Fruit fly (Drosophila melanogaster) whole organism, pupa: Measurements from ENCODE around the gene Vha68-1.
A peak's percentile ranks its signal among the peaks of the same experiment; 100 is the strongest.

Experiments
- CG10348 ChIP-seq: fragments of 200-800 bp; sonication (Bioruptor generic); IDR thresholded peaks from 2 replicates; pipeline ENCODE4 v1.3.6; 2022; ENCODE audit warnings: missing biosample characterization, missing genetic modification characterization
- CG12605 ChIP-seq: fragments of 200-800 bp; sonication (Bioruptor generic); IDR thresholded peaks from 2 replicates; pipeline ENCODE4 v1.3.6; 2022; ENCODE audit warnings: missing biosample characterization, missing genetic modification characterization
- CG13204 ChIP-seq: fragments of 200-800 bp; sonication (Bioruptor generic); optimal IDR thresholded peaks from 2 replicates; lab custom pipeline; 2018; ENCODE audit warnings: missing biosample characterization, mild to moderate bottlenecking, missing genetic modification characterization, moderate library complexity
- CG14655 ChIP-seq: fragments of 200-800 bp; sonication (Bioruptor generic); optimal IDR thresholded peaks from 3 replicates; lab custom pipeline; 2017; ENCODE audit warnings: mild to moderate bottlenecking, missing biosample characterization, missing genetic modification reagents, missing genetic modification characterization
- CG15710 ChIP-seq: fragments of 200-800 bp; sonication (Bioruptor generic); optimal IDR thresholded peaks from 2 replicates; lab custom pipeline; 2018; ENCODE audit warnings: missing biosample characterization, mild to moderate bottlenecking, missing genetic modification characterization, moderate library complexity
- CG17806 ChIP-seq: fragments of 200-800 bp; sonication (Bioruptor generic); optimal IDR thresholded peaks from 2 replicates; lab custom pipeline; 2018; ENCODE audit warnings: missing biosample characterization, mild to moderate bottlenecking, missing genetic modification characterization, moderate library complexity
- CG32121 ChIP-seq: fragments of 200-800 bp; sonication (Bioruptor generic); IDR thresholded peaks from 2 replicates; pipeline ENCODE4 v1.3.6; 2022; ENCODE audit warnings: missing biosample characterization, missing genetic modification characterization
- CG34367 ChIP-seq: fragments of 200-800 bp; sonication (Bioruptor generic); optimal IDR thresholded peaks from 2 replicates; lab custom pipeline; 2018; ENCODE audit warnings: missing biosample characterization, mild to moderate bottlenecking, missing genetic modification characterization
- CG4496 ChIP-seq: fragments of 200-800 bp; sonication (Bioruptor generic); IDR thresholded peaks from 3 replicates; pipeline ENCODE4 v1.3.6; 2022; ENCODE audit warnings: missing biosample characterization, missing genetic modification characterization
- CG8159 ChIP-seq: fragments of 200-800 bp; sonication (Bioruptor generic); optimal IDR thresholded peaks from 3 replicates; lab custom pipeline; 2018; ENCODE audit warnings: missing biosample characterization, mild to moderate bottlenecking, missing genetic modification characterization, moderate library complexity
- CG8301 ChIP-seq: fragments of 200-800 bp; sonication (Bioruptor generic); optimal IDR thresholded peaks from 2 replicates; lab custom pipeline; 2018; ENCODE audit warnings: missing biosample characterization, mild to moderate bottlenecking, missing genetic modification characterization
- CG9948 ChIP-seq: fragments of 200-800 bp; sonication (Bioruptor generic); optimal IDR thresholded peaks from 2 replicates; lab custom pipeline; 2018; ENCODE audit warnings: missing biosample characterization, mild to moderate bottlenecking, missing genetic modification characterization, moderate library complexity
- D1 ChIP-seq: fragments of 200-800 bp; sonication (Bioruptor generic); optimal IDR thresholded peaks from 2 replicates; lab custom pipeline; 2018; ENCODE audit warnings: missing biosample characterization, mild to moderate bottlenecking, missing genetic modification characterization, moderate library complexity
- EcR ChIP-seq: fragments of 200-800 bp; sonication (Bioruptor generic); optimal IDR thresholded peaks from 3 replicates; lab custom pipeline; 2019; ENCODE audit warnings: missing biosample characterization, missing genetic modification characterization, mild to moderate bottlenecking, moderate library complexity, missing genetic modification reagents
- Ets98B ChIP-seq: fragments of 200-800 bp; sonication (Bioruptor generic); IDR thresholded peaks from 2 replicates; pipeline ENCODE4 v1.3.6; 2022; ENCODE audit warnings: missing biosample characterization, missing genetic modification characterization
- Pif1A ChIP-seq: fragments of 200-800 bp; sonication (Bioruptor generic); optimal IDR thresholded peaks from 3 replicates; lab custom pipeline; 2016; ENCODE audit warnings: missing biosample characterization, missing genetic modification characterization
- Pif1B ChIP-seq: fragments of 200-800 bp; sonication (Bioruptor generic); optimal IDR thresholded peaks from 3 replicates; lab custom pipeline; 2016; ENCODE audit warnings: missing biosample characterization, missing genetic modification characterization
- Snoo ChIP-seq: fragments of 200-800 bp; sonication (Bioruptor generic); optimal IDR thresholded peaks from 3 replicates; lab custom pipeline; 2017; ENCODE audit warnings: missing biosample characterization, mild to moderate bottlenecking, missing genetic modification characterization, inconsistent platforms
- fd96Ca ChIP-seq: fragments of 200-800 bp; sonication (Bioruptor generic); IDR thresholded peaks from 3 replicates; pipeline ENCODE4 v1.3.6; 2022; ENCODE audit warnings: missing biosample characterization, missing genetic modification characterization
- gl ChIP-seq: fragments of 200-800 bp; sonication (Bioruptor generic); optimal IDR thresholded peaks from 2 replicates; lab custom pipeline; 2018; ENCODE audit warnings: missing biosample characterization, mild to moderate bottlenecking, missing genetic modification characterization
- rn ChIP-seq: fragments of 200-800 bp; sonication (Bioruptor generic); IDR thresholded peaks from 2 replicates; pipeline ENCODE4 v1.3.6; 2022; ENCODE audit warnings: missing biosample characterization, missing genetic modification characterization

The Vha68-1 gene

dm6 chr2L:13004059-13004870 is at the start of gene Vha68-1, which contains the start of gene mTor:
Vha68-1 (minus strand) TSS chr2L:13004107.
mTor (plus strand) TSS chr2L:13004480.
- TF ChIP-seq CG12605 (GFP tag; lab: Robert Waterston, UW) (peak; percentile 40; the same call in 1 of the 2 replicates), CG9948 (tag; lab: Kevin White, UChicago) (peak; percentile 79), EcR (GFP tag; lab: Kevin White, UChicago) (no peak), CG13204 (GFP tag; lab: Kevin White, UChicago) (no peak), CG10348 (GFP tag; lab: Robert Waterston, UW) (no peak), fd96Ca (GFP tag; lab: Robert Waterston, UW) (peak; percentile 70; the same call in 2 of the 3 replicates), Pif1A (GFP tag; lab: Kevin White, UChicago) (no peak), Ets98B (peak; percentile 73), Snoo (peak; percentile 62), CG15710 (tag; lab: Kevin White, UChicago) (peak; percentile 73), rn (GFP tag; lab: Robert Waterston, UW) (peak; percentile 76; the same call in 1 of the 2 replicates), CG17806 (tag; lab: Kevin White, UChicago) (peak; percentile 69), gl (tag; lab: Kevin White, UChicago) (no peak), CG8159 (peak; percentile 76), CG32121 (peak; percentile 70), CG34367 (tag; lab: Kevin White, UChicago) (peak; percentile 66), CG14655 (GFP tag; lab: Kevin White, UChicago) (no peak), CG4496 (GFP tag; lab: Robert Waterston, UW) (peak; percentile 86)

DNA sequence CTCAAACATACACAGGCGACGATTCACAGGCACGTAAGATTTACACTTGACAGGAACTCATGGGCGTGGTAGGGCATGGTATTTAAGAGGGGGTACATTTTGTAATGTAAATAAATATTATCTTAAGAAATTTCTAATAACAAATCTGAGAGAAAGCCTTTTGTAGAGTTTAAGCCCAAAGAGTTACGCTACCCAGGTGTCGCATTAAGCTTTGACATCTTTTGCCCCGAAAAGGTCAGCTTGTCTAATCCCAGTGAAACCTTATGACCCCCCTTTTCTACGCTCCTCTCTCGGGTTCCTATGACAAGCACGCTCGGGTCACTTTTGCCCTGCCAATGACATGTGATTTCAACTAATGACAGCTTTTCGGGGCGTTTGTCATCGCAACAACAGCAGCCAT is 45.2 kb upstream of the Vha68-1 start:
- TF ChIP-seq CG17806 (tag; lab: Kevin White, UChicago) (peak; percentile 23), CG9948 (tag; lab: Kevin White, UChicago) (peak; percentile 2), CG15710 (tag; lab: Kevin White, UChicago) (peak; percentile 36), CG8159 (peak; percentile 29), CG10348 (GFP tag; lab: Robert Waterston, UW) (no peak), CG13204 (GFP tag; lab: Kevin White, UChicago) (no peak)

dm6 chr2L:13045924-13046323 is 42.0 kb upstream of the Vha68-1 start:
- TF ChIP-seq CG13204 (GFP tag; lab: Kevin White, UChicago) (no peak), CG14655 (GFP tag; lab: Kevin White, UChicago) (no peak), gl (tag; lab: Kevin White, UChicago) (no peak), CG4496 (GFP tag; lab: Robert Waterston, UW) (no peak), Pif1B (GFP tag; lab: Kevin White, UChicago) (no peak), CG8301 (tag; lab: Kevin White, UChicago) (no peak), CG32121 (no peak), rn (GFP tag; lab: Robert Waterston, UW) (no peak), CG34367 (tag; lab: Kevin White, UChicago) (no peak), CG15710 (tag; lab: Kevin White, UChicago) (no peak), fd96Ca (GFP tag; lab: Robert Waterston, UW) (no peak), Ets98B (no peak), CG10348 (GFP tag; lab: Robert Waterston, UW) (no peak), Snoo (no peak), CG8159 (no peak)
- TF ChIP-seq, all 21 proteins: peak for 0

DNA sequence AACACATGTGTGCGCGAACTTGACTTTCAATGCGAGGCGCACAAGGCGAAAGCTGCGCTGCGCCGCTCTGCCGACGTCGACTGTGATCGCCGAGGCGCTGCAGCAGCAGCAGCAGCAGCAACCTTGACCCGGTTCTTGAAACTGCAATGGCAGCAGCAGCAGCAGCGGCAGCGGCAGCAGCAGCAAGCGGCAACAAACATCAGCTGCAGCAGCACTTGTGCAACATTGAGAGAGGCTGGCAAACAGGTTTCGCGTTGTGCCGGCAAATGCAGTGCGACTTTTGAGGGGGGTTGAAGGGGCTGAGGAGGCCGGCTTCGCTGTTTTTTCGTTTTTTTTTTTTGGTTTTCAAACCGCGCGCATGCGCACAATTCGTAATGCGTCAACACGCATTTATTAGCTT is 40.2 kb upstream of the Vha68-1 start:
- no peak for TF ChIP-seq Snoo
- 0 out of 3 replicates have a peak, but pooled peaks have one; percentile 34 for TF ChIP-seq CG4496 (GFP tag; lab: Robert Waterston, UW)
- TF ChIP-seq CG15710 (tag; lab: Kevin White, UChicago) = no peak
- TF ChIP-seq D1 = no peak
- no peak for TF ChIP-seq CG8301 (tag; lab: Kevin White, UChicago)
- no peak for TF ChIP-seq Pif1A (GFP tag; lab: Kevin White, UChicago)
- 0 out of 2 replicates have a peak, but pooled peaks have one; percentile 33 for TF ChIP-seq rn (GFP tag; lab: Robert Waterston, UW)
- TF ChIP-seq CG12605 (GFP tag; lab: Robert Waterston, UW) = no peak
- no peak for TF ChIP-seq CG10348 (GFP tag; lab: Robert Waterston, UW)
- no peak for TF ChIP-seq CG17806 (tag; lab: Kevin White, UChicago)
- TF ChIP-seq CG32121 = no peak; the same call in 1 of the 2 replicates
- TF ChIP-seq Ets98B = no peak
- TF ChIP-seq gl (tag; lab: Kevin White, UChicago) = no peak
- no peak for TF ChIP-seq fd96Ca (GFP tag; lab: Robert Waterston, UW)
- peak; percentile 64 for TF ChIP-seq EcR (GFP tag; lab: Kevin White, UChicago)
- TF ChIP-seq CG34367 (tag; lab: Kevin White, UChicago) = no peak
- no peak for TF ChIP-seq CG14655 (GFP tag; lab: Kevin White, UChicago)
- no peak for TF ChIP-seq CG8159
- TF ChIP-seq Pif1B (GFP tag; lab: Kevin White, UChicago) = no peak
- TF ChIP-seq CG9948 (tag; lab: Kevin White, UChicago) = no peak
- TF ChIP-seq CG13204 (GFP tag; lab: Kevin White, UChicago) = peak; percentile 62

- 0 out of 3 replicates have a peak, but pooled peaks have one; percentile 32 for TF ChIP-seq CG4496 (GFP tag; lab: Robert Waterston, UW)
- no peak for TF ChIP-seq Snoo
- 0 out of 3 replicates have a peak, but pooled peaks have one; percentile 32 for TF ChIP-seq fd96Ca (GFP tag; lab: Robert Waterston, UW)
- TF ChIP-seq gl (tag; lab: Kevin White, UChicago) = no peak
Measured at dm6 chr2L:13042405-13042804, 38.5 kb upstream of the Vha68-1 start.
